Fruit fly (Drosophila melanogaster): ENCODE data around the gene Usp39.
A peak's percentile ranks its signal among the peaks of the same experiment; 100 is the strongest.

Usp39 gene

dm6 chrX:18869489-18870132 lies 11.6 kb downstream of the Usp39 start (continued):
- TF ChIP-seq HLH4C (GFP tag; IDR thresholded peaks at IDR 0.05; ENCODE audit: partially characterized antibody), result no peak
- no peak for TF ChIP-seq amos (GFP tag; IDR thresholded peaks at IDR 0.05; ENCODE audit: partially characterized antibody)
- TF ChIP-seq CG6854 (GFP tag; optimal IDR thresholded peaks at IDR 0.05), result no peak
- peak; percentile 66; the same call in 2 of the 3 replicates for TF ChIP-seq dysf (GFP tag; IDR thresholded peaks at IDR 0.05)
- no peak for TF ChIP-seq CG6791 (GFP tag; IDR thresholded peaks at IDR 0.05; ENCODE audit: partially characterized antibody)
- TF ChIP-seq pita (GFP tag; optimal IDR thresholded peaks at IDR 0.05), result no peak
- peak; percentile 40 for TF ChIP-seq CG5245 (GFP tag; optimal IDR thresholded peaks at IDR 0.05)
- TF ChIP-seq dati (GFP tag; IDR thresholded peaks at IDR 0.05), result no peak
- no peak for TF ChIP-seq knrl (GFP tag; IDR thresholded peaks at IDR 0.05; ENCODE audit: partially characterized antibody)
- TF ChIP-seq Dad (GFP tag; optimal IDR thresholded peaks at IDR 0.05), result no peak
- TF ChIP-seq Nf-YA (GFP tag; IDR thresholded peaks at IDR 0.05), result 0 out of 2 replicates have a peak, but pooled peaks have one; percentile 35
- TF ChIP-seq Hr3 (GFP tag; optimal IDR thresholded peaks at IDR 0.05), result peak; percentile 42
- no peak for TF ChIP-seq CG9437 (GFP tag; optimal IDR thresholded peaks at IDR 0.05)
- peak; percentile 33 for TF ChIP-seq Dek (tag; optimal IDR thresholded peaks at IDR 0.05)
- TF ChIP-seq Gug (GFP tag; IDR thresholded peaks at IDR 0.05), result peak; percentile 52; the same call in 1 of the 4 replicates
- TF ChIP-seq unc-4 (GFP tag; IDR thresholded peaks at IDR 0.05; ENCODE audit: partially characterized antibody), result no peak
- TF ChIP-seq MESR4 (GFP tag; optimal IDR thresholded peaks at IDR 0.05), result no peak
- TF ChIP-seq Sry-β (GFP tag; optimal IDR thresholded peaks at IDR 0.05), result peak; percentile 78
- peak; percentile 25 for TF ChIP-seq Blimp-1 (GFP tag; optimal IDR thresholded peaks at IDR 0.05)
- TF ChIP-seq Hsf (GFP tag; optimal IDR thresholded peaks at IDR 0.05), result peak; percentile 41
- TF ChIP-seq CG9609 (GFP tag; optimal IDR thresholded peaks at IDR 0.05), result no peak
- TF ChIP-seq CG2889 (GFP tag; IDR thresholded peaks at IDR 0.05), result no peak
- TF ChIP-seq zen (tag; optimal IDR thresholded peaks at IDR 0.05), result no peak
- TF ChIP-seq insv (GFP tag; optimal IDR thresholded peaks at IDR 0.05), result no peak
- TF ChIP-seq NC2β (GFP tag; optimal IDR thresholded peaks at IDR 0.05), result no peak
- peak; percentile 27 for TF ChIP-seq Six4 (GFP tag; optimal IDR thresholded peaks at IDR 0.05)
- TF ChIP-seq Nf-YB (GFP tag; optimal IDR thresholded peaks at IDR 0.05), result no peak
- peak; percentile 41 for TF ChIP-seq Antp (GFP tag; optimal IDR thresholded peaks at IDR 0.05)
- TF ChIP-seq CG15696 (tag; optimal IDR thresholded peaks at IDR 0.05), result peak; percentile 13
- TF ChIP-seq CG7357 (GFP tag; IDR thresholded peaks at IDR 0.05), result 0 out of 3 replicates have a peak, but pooled peaks have one; percentile 26
- TF ChIP-seq nmo (GFP tag; optimal IDR thresholded peaks at IDR 0.05), result peak; percentile 45
- peak; percentile 19 for TF ChIP-seq CG4424 (GFP tag; optimal IDR thresholded peaks at IDR 0.05)
- TF ChIP-seq CG2120 (GFP tag; optimal IDR thresholded peaks at IDR 0.05), result no peak
- TF ChIP-seq BEAF-32 (GFP tag; optimal IDR thresholded peaks at IDR 0.05), result no peak
- peak; percentile 31 for TF ChIP-seq PHDP (tag; optimal IDR thresholded peaks at IDR 0.05)
- 0 out of 3 replicates have a peak, but pooled peaks have one; percentile 39 for TF ChIP-seq so (GFP tag; IDR thresholded peaks at IDR 0.05)
- peak; percentile 63; the same call in 1 of the 2 replicates for TF ChIP-seq ranshi (GFP tag; IDR thresholded peaks at IDR 0.05)
- no peak for TF ChIP-seq CG12219 (GFP tag; optimal IDR thresholded peaks at IDR 0.05)
- TF ChIP-seq bigmax (GFP tag; optimal IDR thresholded peaks at IDR 0.05), result no peak
- no peak for TF ChIP-seq Vsx1 (GFP tag; optimal IDR thresholded peaks at IDR 0.05)
- TF ChIP-seq Atf3 (GFP tag; optimal IDR thresholded peaks at IDR 0.05), result no peak
- no peak for TF ChIP-seq tup (GFP tag; optimal IDR thresholded peaks at IDR 0.05)
- no peak for TF ChIP-seq Doc2 (GFP tag; IDR thresholded peaks at IDR 0.05)
- TF ChIP-seq CG16815 (GFP tag; optimal IDR thresholded peaks at IDR 0.05), result no peak
- no peak for TF ChIP-seq CG12744 (GFP tag; optimal IDR thresholded peaks at IDR 0.05)
- peak; percentile 41 for TF ChIP-seq CG13624 (GFP tag; optimal IDR thresholded peaks at IDR 0.05)
- TF ChIP-seq kni (GFP tag; optimal IDR thresholded peaks at IDR 0.05), result no peak
- TF ChIP-seq CG15479 (GFP tag; optimal IDR thresholded peaks at IDR 0.05), result no peak
- no peak for TF ChIP-seq CG30020 (tag; optimal IDR thresholded peaks at IDR 0.05)
